Worm (Caenorhabditis elegans) whole organism, L2 larva: ENCODE data around the gene Y48D7A.1.

ENCODE experiments used
- ama-1 ChIP-seq: fragments of 150-350 bp; optimal IDR thresholded peaks from 2 replicates; lab custom pipeline; 2018; ENCODE audit warnings: inconsistent platforms
- blmp-1 ChIP-seq: sonication (generic microtip); optimal IDR thresholded peaks from 2 replicates; lab custom pipeline; 2017; ENCODE audit warnings: missing genetic modification characterization, mild to moderate bottlenecking, missing compliant biosample characterization, antibody characterized with exemption, moderate library complexity; ENCODE audit not compliant: insufficient read depth
- ztf-11 ChIP-seq: sonication (generic microtip); optimal IDR thresholded peaks from 2 replicates; lab custom pipeline; 2017; ENCODE audit warnings: missing biosample characterization, missing genetic modification characterization

- TF ChIP-seq ama-1 (lab: Kevin White, UChicago) (no peak), ztf-11 (tag; lab: Kevin White, UChicago) (no peak), blmp-1 (tag; lab: Kevin White, UChicago) (no peak)
Measured at ce11 chrX:3040609-3041008, 31.3 kb downstream of the Y48D7A.1 start.
